Worm (Caenorhabditis elegans) whole organism, L2 larva: ENCODE measurements around the gene R04A9.7.
A peak's percentile ranks its signal among the peaks of the same experiment; 100 is the strongest.

ENCODE experiments used
- alr-1 ChIP-seq: fragments of 150-350 bp; optimal IDR thresholded peaks from 2 replicates; lab custom pipeline; 2014; ENCODE audit warnings: missing biosample characterization, missing genetic modification characterization
- aly-2 ChIP-seq: fragments of 150-350 bp; optimal IDR thresholded peaks from 2 replicates; lab custom pipeline; 2014; ENCODE audit warnings: missing biosample characterization, missing genetic modification characterization
- blmp-1 ChIP-seq: sonication (generic microtip); optimal IDR thresholded peaks from 2 replicates; lab custom pipeline; 2017; ENCODE audit warnings: missing genetic modification characterization, mild to moderate bottlenecking, missing compliant biosample characterization, antibody characterized with exemption, moderate library complexity; ENCODE audit not compliant: insufficient read depth
- fos-1 ChIP-seq: fragments of 150-350 bp; optimal IDR thresholded peaks from 2 replicates; lab custom pipeline; 2014; ENCODE audit warnings: missing biosample characterization, missing genetic modification characterization
- lin-13 ChIP-seq: fragments of 150-350 bp; optimal IDR thresholded peaks from 2 replicates; lab custom pipeline; 2014; ENCODE audit warnings: missing biosample characterization, missing genetic modification reagents, missing genetic modification characterization
- lin-39 ChIP-seq: fragments of 150-350 bp; optimal IDR thresholded peaks from 2 replicates; lab custom pipeline; 2014; ENCODE audit warnings: missing biosample characterization, missing genetic modification reagents, missing genetic modification characterization
- nhr-10 ChIP-seq: sonication (generic microtip); optimal IDR thresholded peaks from 2 replicates; lab custom pipeline; 2017; ENCODE audit warnings: missing biosample characterization, missing genetic modification characterization
- nhr-11 ChIP-seq: fragments of 150-350 bp; optimal IDR thresholded peaks from 2 replicates; lab custom pipeline; 2014; ENCODE audit warnings: missing biosample characterization, missing genetic modification characterization
- skn-1 ChIP-seq: sonication (generic microtip); optimal IDR thresholded peaks from 2 replicates; lab custom pipeline; 2017; ENCODE audit warnings: missing biosample characterization, missing genetic modification characterization
- unc-39 ChIP-seq: fragments of 150-350 bp; optimal IDR thresholded peaks from 2 replicates; lab custom pipeline; 2014; ENCODE audit warnings: missing biosample characterization, missing genetic modification characterization
- ztf-4 ChIP-seq: fragments of 150-350 bp; optimal IDR thresholded peaks from 2 replicates; lab custom pipeline; 2014; ENCODE audit warnings: missing biosample characterization, missing genetic modification characterization

DNA sequence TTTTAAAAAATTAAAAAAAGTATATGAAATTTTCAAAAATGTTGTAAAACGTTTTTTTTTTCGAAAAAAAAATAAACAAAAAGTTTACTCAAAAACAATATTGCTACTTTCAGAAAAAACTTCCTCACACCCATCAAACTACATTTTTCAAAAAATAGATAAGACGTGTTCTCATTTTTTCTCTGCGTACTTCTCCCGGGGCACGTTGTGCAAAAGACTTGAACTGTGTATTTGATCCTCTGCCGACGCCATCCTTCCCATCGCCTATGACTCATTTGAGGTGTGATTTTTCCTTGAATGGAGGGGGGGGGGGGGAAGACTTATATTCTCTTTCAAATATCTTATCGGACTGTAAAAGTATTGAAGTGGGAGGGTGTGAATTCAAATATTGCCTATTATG lies 43.7 kb upstream of the R04A9.7 start:
- TF ChIP-seq skn-1 (tag; lab: Kevin White, UChicago) (no peak), fos-1 (tag; lab: Kevin White, UChicago) (peak; percentile 39), nhr-11 (tag; lab: Kevin White, UChicago) (no peak), lin-13 (GFP tag; lab: Kevin White, UChicago) (no peak), nhr-10 (tag; lab: Kevin White, UChicago) (no peak), blmp-1 (tag; lab: Kevin White, UChicago) (no peak), alr-1 (tag; lab: Kevin White, UChicago) (no peak), unc-39 (no peak), ztf-4 (tag; lab: Kevin White, UChicago) (no peak), aly-2 (tag; lab: Kevin White, UChicago) (no peak), lin-39 (tag; lab: Kevin White, UChicago) (no peak)
